Worm (Caenorhabditis elegans) whole organism, L1 larva: ENCODE measurements around the gene lite-1.

Source experiments
- C16A3.4 ChIP-seq: fragments of 150-350 bp; optimal IDR thresholded peaks from 2 replicates; lab custom pipeline; 2014; ENCODE audit warnings: missing biosample characterization, missing genetic modification characterization
- C34B4.2 ChIP-seq: sonication (generic microtip); optimal IDR thresholded peaks from 2 replicates; lab custom pipeline; 2017; ENCODE audit warnings: mild to moderate bottlenecking, missing genetic modification characterization, missing compliant biosample characterization
- blmp-1 ChIP-seq: fragments of 150-350 bp; optimal IDR thresholded peaks from 2 replicates; lab custom pipeline; 2014; ENCODE audit warnings: missing biosample characterization, missing genetic modification characterization
- ceh-82 ChIP-seq, 3 experiments: fragments of 150-350 bp in 1 of 3; sonication (generic microtip) in 2 of 3; optimal IDR thresholded peaks; 2 replicates each; lab custom pipeline; 2014 to 2017; ENCODE audit warnings: missing biosample characterization in 3 of 3, missing genetic modification characterization in 3 of 3
- dsc-1 ChIP-seq: sonication (generic microtip); optimal IDR thresholded peaks from 2 replicates; lab custom pipeline; 2016; ENCODE audit warnings: mild to moderate bottlenecking, missing genetic modification characterization, missing compliant biosample characterization
- egl-13 ChIP-seq: sonication (generic microtip); optimal IDR thresholded peaks from 2 replicates; lab custom pipeline; 2016; ENCODE audit warnings: missing genotype, missing genetic modification reagents, missing genetic modification characterization, missing compliant biosample characterization
- egl-27 ChIP-seq, 2 experiments: fragments of 150-350 bp in 1 of 2; sonication (generic microtip); optimal IDR thresholded peaks; 3 replicates each; lab custom pipeline; 2017 to 2018; ENCODE audit warnings: missing biosample characterization in 2 of 2, missing genetic modification characterization in 2 of 2, missing genetic modification reagents in 2 of 2
- elt-3 ChIP-seq, 6 experiments: fragments of 150-350 bp in 1 of 6; sonication (generic microtip); optimal IDR thresholded peaks; 2 replicates each; lab custom pipeline; 2017 to 2018; ENCODE audit warnings: missing biosample characterization in 6 of 6, missing genetic modification characterization in 6 of 6, inconsistent platforms in 1 of 6
- ets-5 ChIP-seq: fragments of 200-800 bp; sonication (Bioruptor generic); IDR thresholded peaks from 2 replicates; pipeline ENCODE4 v1.3.6; 2022; ENCODE audit warnings: missing genetic modification characterization, missing compliant biosample characterization
- fkh-8 ChIP-seq: sonication (generic microtip); optimal IDR thresholded peaks from 2 replicates; lab custom pipeline; 2016; ENCODE audit warnings: mild to moderate bottlenecking, missing genetic modification characterization, missing compliant biosample characterization
- grh-1 ChIP-seq: fragments of 200-800 bp; sonication (Bioruptor generic); IDR thresholded peaks from 2 replicates; pipeline ENCODE4 v1.3.6; 2022; ENCODE audit warnings: missing genetic modification reagents, missing genetic modification characterization, missing compliant biosample characterization
- hlh-17 ChIP-seq: fragments of 200-800 bp; sonication (Bioruptor generic); optimal IDR thresholded peaks from 2 replicates; lab custom pipeline; 2018; ENCODE audit warnings: missing genetic modification characterization, mild to moderate bottlenecking, missing compliant biosample characterization, moderate library complexity, borderline replicate concordance
- irx-1 ChIP-seq: sonication (generic microtip); optimal IDR thresholded peaks from 2 replicates; lab custom pipeline; 2016; ENCODE audit warnings: missing genetic modification characterization, missing compliant biosample characterization
- isw-1 ChIP-seq: fragments of 200-800 bp; sonication (Bioruptor generic); IDR thresholded peaks from 2 replicates; pipeline ENCODE4 v1.3.6; 2022; ENCODE audit warnings: missing genetic modification characterization, missing compliant biosample characterization
- lin-14 ChIP-seq: fragments of 200-800 bp; sonication (Bioruptor generic); optimal IDR thresholded peaks from 2 replicates; lab custom pipeline; 2018; ENCODE audit warnings: mild to moderate bottlenecking, missing genetic modification characterization, moderate library complexity, missing compliant biosample characterization
- lin-35 ChIP-seq, 2 experiments: fragments of 150-350 bp; optimal IDR thresholded peaks; 2 replicates each; lab custom pipeline; 2014; ENCODE audit warnings: missing biosample characterization in 2 of 2, missing genetic modification characterization in 2 of 2, missing genetic modification reagents in 2 of 2
- mef-2 ChIP-seq: fragments of 150-350 bp; optimal IDR thresholded peaks from 2 replicates; lab custom pipeline; 2014; ENCODE audit warnings: missing biosample characterization, missing genetic modification characterization
- mep-1 ChIP-seq: fragments of 150-350 bp; optimal IDR thresholded peaks from 2 replicates; lab custom pipeline; 2014; ENCODE audit warnings: missing biosample characterization, missing genetic modification characterization
- nhr-11 ChIP-seq: fragments of 150-350 bp; optimal IDR thresholded peaks from 2 replicates; lab custom pipeline; 2014; ENCODE audit warnings: missing biosample characterization, missing genetic modification characterization
- nhr-12 ChIP-seq: sonication (generic microtip); optimal IDR thresholded peaks from 2 replicates; lab custom pipeline; 2017; ENCODE audit warnings: missing biosample characterization, missing genetic modification characterization
- nhr-19 ChIP-seq: fragments of 200-800 bp; sonication (Bioruptor generic); conservative IDR thresholded peaks from 2 replicates; pipeline ENCODE4 v1.3.6; 2022; ENCODE audit warnings: missing genetic modification characterization, missing compliant biosample characterization
- nhr-20 ChIP-seq: sonication (generic microtip); optimal IDR thresholded peaks from 2 replicates; lab custom pipeline; 2016; ENCODE audit warnings: mild to moderate bottlenecking, missing genetic modification characterization, missing compliant biosample characterization
- nhr-28 ChIP-seq: fragments of 150-350 bp; optimal IDR thresholded peaks from 2 replicates; lab custom pipeline; 2014; ENCODE audit warnings: missing biosample characterization, missing genetic modification characterization
- nhr-47 ChIP-seq: sonication (generic microtip); optimal IDR thresholded peaks from 2 replicates; lab custom pipeline; 2016; ENCODE audit warnings: mild to moderate bottlenecking, missing genetic modification characterization, moderate library complexity, missing compliant biosample characterization
- nhr-71 ChIP-seq: sonication (generic microtip); optimal IDR thresholded peaks from 2 replicates; lab custom pipeline; 2016; ENCODE audit warnings: mild to moderate bottlenecking, missing genetic modification characterization, moderate library complexity, missing compliant biosample characterization
- nhr-77 ChIP-seq: fragments of 150-350 bp; optimal IDR thresholded peaks from 2 replicates; lab custom pipeline; 2014; ENCODE audit warnings: missing biosample characterization, missing genetic modification characterization
- nhr-85 ChIP-seq: sonication (generic microtip); peaks from one replicate; lab custom pipeline; 2016; ENCODE audit warnings: missing genetic modification characterization, inconsistent platforms, missing compliant biosample characterization
- nhr-90 ChIP-seq: sonication (generic microtip); optimal IDR thresholded peaks from 2 replicates; lab custom pipeline; 2016; ENCODE audit warnings: mild to moderate bottlenecking, missing genetic modification characterization, missing compliant biosample characterization; ENCODE audit not compliant: poor library complexity
- pqm-1 ChIP-seq: sonication (generic microtip); optimal IDR thresholded peaks from 3 replicates; lab custom pipeline; 2017; ENCODE audit warnings: missing biosample characterization, missing genetic modification characterization
- rnt-1 ChIP-seq: sonication (generic microtip); optimal IDR thresholded peaks from 2 replicates; lab custom pipeline; 2016; ENCODE audit warnings: mild to moderate bottlenecking, missing genetic modification characterization, moderate library complexity, missing compliant biosample characterization
- skn-1 ChIP-seq: fragments of 150-350 bp; optimal IDR thresholded peaks from 2 replicates; lab custom pipeline; 2014; ENCODE audit warnings: missing biosample characterization, missing genetic modification characterization
- snu-23 ChIP-seq: sonication (generic microtip); optimal IDR thresholded peaks from 2 replicates; lab custom pipeline; 2016; ENCODE audit warnings: missing genetic modification characterization, missing compliant biosample characterization
- sup-37 ChIP-seq: fragments of 200-800 bp; sonication (Bioruptor generic); optimal IDR thresholded peaks from 2 replicates; lab custom pipeline; 2018; ENCODE audit warnings: mild to moderate bottlenecking, missing genetic modification characterization, missing compliant biosample characterization
- tbx-2 ChIP-seq: sonication (generic microtip); optimal IDR thresholded peaks from 2 replicates; lab custom pipeline; 2016; ENCODE audit warnings: missing genetic modification characterization, missing compliant biosample characterization
- unc-30 ChIP-seq: sonication (generic microtip); optimal IDR thresholded peaks from 2 replicates; lab custom pipeline; 2017; ENCODE audit warnings: missing biosample characterization, missing genetic modification characterization
- unc-62 ChIP-seq: fragments of 150-350 bp; optimal IDR thresholded peaks from 2 replicates; lab custom pipeline; 2014; ENCODE audit warnings: missing biosample characterization, missing genetic modification reagents, missing genetic modification characterization
- zag-1 ChIP-seq: fragments of 150-350 bp; optimal IDR thresholded peaks from 2 replicates; lab custom pipeline; 2014; ENCODE audit warnings: missing biosample characterization, missing genetic modification characterization
- ztf-11 ChIP-seq, 2 experiments: sonication (generic microtip); optimal IDR thresholded peaks; 2 replicates each; lab custom pipeline; 2016 to 2017; ENCODE audit warnings: missing genetic modification characterization in 2 of 2, missing biosample characterization in 1 of 2, missing compliant biosample characterization in 1 of 2
- ztf-4 ChIP-seq: fragments of 150-350 bp; optimal IDR thresholded peaks from 2 replicates; lab custom pipeline; 2014; ENCODE audit warnings: missing biosample characterization, missing genetic modification characterization

The lite-1 gene

DNA sequence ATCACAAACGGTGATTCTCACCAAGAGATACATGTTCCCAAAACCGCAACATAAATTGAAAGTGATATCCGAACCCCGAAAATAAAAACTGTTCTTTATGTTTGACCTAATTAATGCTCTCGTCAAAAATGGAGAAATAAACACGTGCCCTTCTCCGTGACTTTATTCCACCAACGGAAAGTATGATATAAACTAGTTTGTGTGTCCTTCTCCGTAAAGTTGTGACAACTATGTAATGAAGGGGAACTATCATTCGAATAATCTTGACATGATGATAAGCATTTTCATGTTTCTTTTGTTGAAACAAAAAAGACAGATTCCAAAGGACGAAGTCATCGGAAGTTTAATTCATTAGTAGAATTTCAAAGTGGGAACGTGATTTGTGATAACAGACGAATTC is 29.0 kb downstream of the lite-1 start:
- peak; percentile 17 for TF ChIP-seq tbx-2 (tag; lab: Kevin White, UChicago)
- TF ChIP-seq C16A3.4 (tag; lab: Kevin White, UChicago) = peak; percentile 12
- no peak for TF ChIP-seq irx-1 (tag; lab: Kevin White, UChicago)
- TF ChIP-seq nhr-90 (tag; lab: Kevin White, UChicago) = peak; percentile 32
- TF ChIP-seq mef-2 (tag; lab: Kevin White, UChicago) = no peak
- TF ChIP-seq blmp-1 (tag; lab: Kevin White, UChicago) = peak; percentile 83
- TF ChIP-seq snu-23 (GFP tag; lab: Kevin White, UChicago) = peak; percentile 57
- TF ChIP-seq pqm-1 (tag; lab: Kevin White, UChicago) = no peak
- TF ChIP-seq dsc-1 (tag; lab: Kevin White, UChicago) = no peak
- no peak for TF ChIP-seq unc-62 (GFP tag; lab: Kevin White, UChicago)
- no peak for TF ChIP-seq egl-13 (tag; lab: Kevin White, UChicago)
- TF ChIP-seq rnt-1 = peak; percentile 9
- TF ChIP-seq unc-30 (tag; lab: Kevin White, UChicago) = no peak
- no peak for TF ChIP-seq ets-5 (GFP tag; lab: Robert Waterston, UW)
- peak; percentile 30 for TF ChIP-seq ztf-4 (tag; lab: Kevin White, UChicago)
- TF ChIP-seq grh-1 = 0 out of 2 replicates have a peak, but pooled peaks have one; percentile 20
- TF ChIP-seq C34B4.2 (tag; lab: Kevin White, UChicago) = no peak
- peak in 2 of 6 experiments; percentile 59 to 87 for TF ChIP-seq elt-3 (tag; optimal IDR thresholded peaks at IDR 0.05; lab: Kevin White, UChicago)
- no peak for TF ChIP-seq egl-27 (tag; optimal IDR thresholded peaks at IDR 0.05; lab: Kevin White, UChicago)
- no peak for TF ChIP-seq ceh-82 (tag; optimal IDR thresholded peaks at IDR 0.05; lab: Kevin White, UChicago)
- no peak for TF ChIP-seq nhr-77 (tag; lab: Kevin White, UChicago)
- TF ChIP-seq zag-1 = no peak
- TF ChIP-seq nhr-20 (tag; lab: Kevin White, UChicago) = peak; percentile 45
- TF ChIP-seq nhr-12 (tag; lab: Kevin White, UChicago) = no peak
- no peak for TF ChIP-seq sup-37 (GFP tag; lab: Kevin White, UChicago)
- TF ChIP-seq nhr-19 = peak; percentile 26
- peak; percentile 36 for TF ChIP-seq nhr-47
- no peak for TF ChIP-seq fkh-8 (tag; lab: Kevin White, UChicago)
- TF ChIP-seq ztf-11 (tag; optimal IDR thresholded peaks at IDR 0.05; lab: Kevin White, UChicago) = no peak
- TF ChIP-seq nhr-85 (tag; lab: Kevin White, UChicago) = peak; percentile 13
- peak in 1 of 2 experiments; percentile 58 for TF ChIP-seq lin-35 (GFP tag; optimal IDR thresholded peaks at IDR 0.05; lab: Kevin White, UChicago)
- peak; percentile 46 for TF ChIP-seq lin-14 (GFP tag; lab: Kevin White, UChicago)
- peak; percentile 17 for TF ChIP-seq mep-1 (tag; lab: Kevin White, UChicago)
- TF ChIP-seq nhr-28 (tag; lab: Kevin White, UChicago) = no peak
- TF ChIP-seq nhr-71 (tag; lab: Kevin White, UChicago) = peak; percentile 71
- no peak for TF ChIP-seq nhr-11 (tag; lab: Kevin White, UChicago)
- TF ChIP-seq, all 84 proteins: peak for 17

DNA sequence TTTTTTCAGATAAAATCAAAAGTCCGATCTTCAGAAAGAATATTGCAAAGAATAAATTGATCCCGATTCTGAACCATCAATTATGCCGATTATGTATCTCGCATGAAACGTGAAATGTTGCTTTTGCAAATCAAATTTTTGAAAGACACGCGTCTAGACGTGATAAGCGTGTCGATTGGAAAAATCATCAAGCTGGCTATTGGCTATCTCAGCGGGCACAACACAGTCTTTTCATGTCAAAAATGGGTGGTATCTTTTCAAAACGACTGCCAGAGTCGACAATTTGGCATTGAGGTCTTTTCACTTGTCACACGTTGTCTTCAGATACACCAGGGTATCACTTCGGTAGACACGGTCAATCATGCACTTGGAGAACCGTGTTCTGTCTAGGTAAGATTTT is 33.9 kb downstream of the lite-1 start, which contains the start of gene daf-9:
Gene daf-9 (plus strand): TSS at position 301 of the 400 bp plus-strand sequence.
- no peak for TF ChIP-seq elt-3 (tag; optimal IDR thresholded peaks at IDR 0.05; lab: Kevin White, UChicago)
- no peak for TF ChIP-seq hlh-17 (GFP tag; lab: Kevin White, UChicago)
- no peak for TF ChIP-seq ets-5 (GFP tag; lab: Robert Waterston, UW)
- TF ChIP-seq skn-1 (tag; lab: Kevin White, UChicago) = no peak
- TF ChIP-seq isw-1 (GFP tag; lab: Robert Waterston, UW) = no peak
- no peak for TF ChIP-seq C16A3.4 (tag; lab: Kevin White, UChicago)
